Fruit fly (Drosophila melanogaster) whole organism, wandering third instar larva: ENCODE data around the gene CG33333.

Experiments used
- CG32264 ChIP-seq: fragments of 200-800 bp; sonication (Bioruptor generic); optimal IDR thresholded peaks from 2 replicates; lab custom pipeline; 2016; ENCODE audit warnings: missing biosample characterization, missing genetic modification characterization
- Hr78 ChIP-seq: fragments of >200 bp; optimal IDR thresholded peaks from 2 replicates; lab custom pipeline; 2017; ENCODE audit warnings: missing biosample characterization, missing genetic modification characterization
- Hr83 ChIP-seq: fragments of 200-300 bp; sonication (Bioruptor generic); optimal IDR thresholded peaks from 2 replicates; lab custom pipeline; 2016; ENCODE audit warnings: missing biosample characterization, mild to moderate bottlenecking, missing genetic modification characterization, moderate library complexity; ENCODE audit not compliant: poor library complexity, severe bottlenecking
- Jra ChIP-seq: sonication (Bioruptor generic); optimal IDR thresholded peaks from 2 replicates; lab custom pipeline; 2016; ENCODE audit warnings: missing biosample characterization, missing genetic modification characterization
- Sp1 ChIP-seq: fragments of 200-800 bp; sonication (Bioruptor generic); optimal IDR thresholded peaks from 3 replicates; lab custom pipeline; 2019; ENCODE audit warnings: missing biosample characterization, mild to moderate bottlenecking, missing genetic modification characterization, moderate library complexity
- dmrt93B ChIP-seq: fragments of 200-800 bp; sonication (Bioruptor generic); optimal IDR thresholded peaks from 2 replicates; lab custom pipeline; 2018; ENCODE audit warnings: missing biosample characterization, mild to moderate bottlenecking, missing genetic modification characterization
- dsf ChIP-seq: sonication (Bioruptor generic); optimal IDR thresholded peaks from 2 replicates; lab custom pipeline; 2016; ENCODE audit warnings: missing biosample characterization, missing genetic modification characterization, borderline replicate concordance
- h ChIP-seq: fragments of 200-800 bp; sonication (Bioruptor generic); optimal IDR thresholded peaks from 3 replicates; lab custom pipeline; 2016; ENCODE audit warnings: missing biosample characterization, mild to moderate bottlenecking, missing genetic modification characterization
- lola ChIP-seq: fragments of >200 bp; optimal IDR thresholded peaks from 2 replicates; lab custom pipeline; 2017; ENCODE audit warnings: missing biosample characterization, missing genetic modification characterization
- psq ChIP-seq: fragments of 200-800 bp; sonication (Bioruptor generic); optimal IDR thresholded peaks from 3 replicates; lab custom pipeline; 2017; ENCODE audit warnings: missing biosample characterization, mild to moderate bottlenecking, missing genetic modification characterization, moderate library complexity
- rgr ChIP-seq: fragments of 200-800 bp; sonication (Bioruptor generic); optimal IDR thresholded peaks from 3 replicates; lab custom pipeline; 2016; ENCODE audit warnings: missing biosample characterization, mild to moderate bottlenecking, missing genetic modification characterization
- woc ChIP-seq: sonication (Bioruptor generic); optimal IDR thresholded peaks from 2 replicates; lab custom pipeline; 2016; ENCODE audit warnings: missing biosample characterization, mild to moderate bottlenecking, missing genetic modification characterization

DNA sequence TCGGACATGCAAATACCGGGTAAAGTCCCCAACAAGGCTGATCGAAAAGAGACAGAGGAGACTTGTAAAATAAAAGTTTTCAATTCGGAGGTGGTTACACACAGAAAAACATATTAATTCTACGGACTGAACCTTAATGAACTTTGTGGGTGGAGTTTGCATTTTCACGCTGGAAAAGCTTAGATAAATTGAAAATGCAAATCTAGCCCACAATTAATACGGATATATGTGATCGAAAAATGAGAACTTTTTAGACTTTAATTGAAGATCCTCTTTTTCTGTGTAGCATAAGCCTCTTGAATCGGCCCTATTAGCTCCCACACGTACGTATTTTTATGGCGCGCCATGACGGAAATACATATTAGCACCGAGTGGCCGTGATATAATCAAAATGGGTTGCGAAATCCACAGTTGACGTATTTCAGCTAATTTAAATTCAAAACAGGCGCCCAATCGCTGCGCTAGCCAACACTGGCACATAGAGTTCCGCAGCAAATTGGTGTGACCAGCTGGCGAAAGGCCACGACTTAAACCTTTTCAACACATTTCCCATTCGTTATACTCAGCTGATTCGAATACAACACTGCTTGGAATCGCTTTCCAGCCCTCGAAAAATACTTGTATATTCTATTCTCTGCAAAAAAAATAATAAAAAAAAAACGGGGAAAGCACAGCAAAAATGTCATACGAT, 31.8 kb upstream of the CG33333 start:
- TF ChIP-seq Jra (GFP tag; lab: Kevin White, UChicago): peak; percentile 72
- peak; percentile 94 for TF ChIP-seq Hr83 (GFP tag; lab: Kevin White, UChicago)
- TF ChIP-seq CG32264 (GFP tag; lab: Kevin White, UChicago): peak; percentile 52
- no peak for TF ChIP-seq lola
- peak; percentile 69 for TF ChIP-seq h (GFP tag; lab: Kevin White, UChicago)
- peak; percentile 30 for TF ChIP-seq psq (GFP tag; lab: Kevin White, UChicago)
- TF ChIP-seq dmrt93B (GFP tag; lab: Kevin White, UChicago): peak; percentile 24
- TF ChIP-seq woc (GFP tag; lab: Kevin White, UChicago): peak; percentile 2
- TF ChIP-seq Hr78 (GFP tag; lab: Kevin White, UChicago): no peak
- TF ChIP-seq rgr (GFP tag; lab: Kevin White, UChicago): peak; percentile 66
- TF ChIP-seq Sp1 (GFP tag; lab: Kevin White, UChicago): peak; percentile 59
- TF ChIP-seq dsf: peak; percentile 60
